Fruit fly (Drosophila melanogaster): Measurements from ENCODE around the gene CG8031.

CG8031 gene

dm6 chr3R:13017623-13018036 lies 6.5 kb upstream of the CG8031 start:
- TF ChIP-seq Pdp1 (GFP tag; optimal IDR thresholded peaks at IDR 0.05) (peak in 1 of 2 experiments; percentile 65), Nf-YA (GFP tag; IDR thresholded peaks at IDR 0.05) (no peak), rib (GFP tag; IDR thresholded peaks at IDR 0.05) (peak; percentile 67; the same call in 1 of the 2 replicates), Drgx (GFP tag; IDR thresholded peaks at IDR 0.05) (peak; percentile 43), CG9932 (GFP tag; IDR thresholded peaks at IDR 0.05) (peak; percentile 47), chinmo (GFP tag; IDR thresholded peaks at IDR 0.05; ENCODE audit: partially characterized antibody) (peak; percentile 92), CG32772 (GFP tag; IDR thresholded peaks at IDR 0.05) (peak; percentile 39; the same call in 1 of the 2 replicates), sug (tag; optimal IDR thresholded peaks at IDR 0.05) (peak; percentile 23), CG10543 (GFP tag; optimal IDR thresholded peaks at IDR 0.05) (peak; percentile 62), dati (GFP tag; IDR thresholded peaks at IDR 0.05) (no peak), NFAT (GFP tag; IDR thresholded peaks at IDR 0.05) (peak; percentile 73; the same call in 1 of the 2 replicates), C15 (GFP tag; IDR thresholded peaks at IDR 0.05) (0 out of 3 replicates have a peak, but pooled peaks have one; percentile 13), crol (GFP tag; IDR thresholded peaks at IDR 0.05) (peak; percentile 78), cwo (GFP tag; optimal IDR thresholded peaks at IDR 0.05) (peak; percentile 9), lab (GFP tag; optimal IDR thresholded peaks at IDR 0.05) (peak; percentile 35), fru (optimal IDR thresholded peaks at IDR 0.05) (no peak), mirr (GFP tag; optimal IDR thresholded peaks at IDR 0.05) (no peak), Adf1 (GFP tag; IDR thresholded peaks at IDR 0.05) (0 out of 2 replicates have a peak, but pooled peaks have one; percentile 9)

dm6 chr3R:13015811-13016766 lies 5.0 kb upstream of the CG8031 start:
- no peak for TF ChIP-seq CG10959 (GFP tag; IDR thresholded peaks at IDR 0.05)
- TF ChIP-seq rib (GFP tag; IDR thresholded peaks at IDR 0.05), result peak; percentile 34; the same call in 1 of the 2 replicates
- no peak for TF ChIP-seq CG10147 (GFP tag; optimal IDR thresholded peaks at IDR 0.05)
- TF ChIP-seq CG8765 (GFP tag; IDR thresholded peaks at IDR 0.05), result peak; percentile 22; the same call in 1 of the 2 replicates
- TF ChIP-seq Awh (GFP tag; IDR thresholded peaks at IDR 0.05), result 0 out of 2 replicates have a peak, but pooled peaks have one; percentile 26
- no peak for TF ChIP-seq Vsx1 (GFP tag; optimal IDR thresholded peaks at IDR 0.05)
- TF ChIP-seq GATAe (GFP tag; conservative IDR thresholded peaks at IDR 0.05), result peak; percentile 18; the same call in 1 of the 2 replicates
- TF ChIP-seq her (GFP tag; optimal IDR thresholded peaks at IDR 0.05), result no peak
- TF ChIP-seq Ets97D (GFP tag; optimal IDR thresholded peaks at IDR 0.05), result no peak
- no peak for TF ChIP-seq CG30431 (GFP tag; optimal IDR thresholded peaks at IDR 0.05)
- TF ChIP-seq tup (GFP tag; optimal IDR thresholded peaks at IDR 0.05), result no peak
- no peak for TF ChIP-seq esg (GFP tag; conservative IDR thresholded peaks at IDR 0.05)
- TF ChIP-seq CG8478 (optimal IDR thresholded peaks at IDR 0.05), result no peak
- peak; percentile 29; the same call in 1 of the 3 replicates for TF ChIP-seq Dbx (GFP tag; IDR thresholded peaks at IDR 0.05)
- no peak for TF ChIP-seq CG16813 (GFP tag; IDR thresholded peaks at IDR 0.05; ENCODE audit: partially characterized antibody)
- peak; percentile 69 for TF ChIP-seq cg (GFP tag; optimal IDR thresholded peaks at IDR 0.05)
- TF ChIP-seq lilli (GFP tag; optimal IDR thresholded peaks at IDR 0.05), result peak; percentile 16
- TF ChIP-seq MESR4 (GFP tag; optimal IDR thresholded peaks at IDR 0.05), result no peak
- no peak for TF ChIP-seq seq (GFP tag; IDR thresholded peaks at IDR 0.05)
- TF ChIP-seq Sry-β (GFP tag; optimal IDR thresholded peaks at IDR 0.05), result peak; percentile 91
- peak; percentile 13 for TF ChIP-seq dmrt11E (tag; optimal IDR thresholded peaks at IDR 0.05)
- no peak for TF ChIP-seq tap (tag; optimal IDR thresholded peaks at IDR 0.05)
- peak; percentile 10 for TF ChIP-seq CG11398 (GFP tag; optimal IDR thresholded peaks at IDR 0.05)
- TF ChIP-seq CG8359 (GFP tag; optimal IDR thresholded peaks at IDR 0.05; ENCODE audit: borderline replicate concordance), result no peak
- no peak for TF ChIP-seq Hey (tag; optimal IDR thresholded peaks at IDR 0.05)
- no peak for TF ChIP-seq cas (GFP tag; IDR thresholded peaks at IDR 0.05)
- TF ChIP-seq CG18476 (GFP tag; optimal IDR thresholded peaks at IDR 0.05), result no peak
- no peak for TF ChIP-seq CG14441 (GFP tag; IDR thresholded peaks at IDR 0.05)
- no peak for TF ChIP-seq tll (GFP tag; optimal IDR thresholded peaks at IDR 0.05)
- TF ChIP-seq Poxn (GFP tag; IDR thresholded peaks at IDR 0.05), result no peak
- no peak for TF ChIP-seq dmrt99B (tag; optimal IDR thresholded peaks at IDR 0.05)
